Fruit fly (Drosophila melanogaster): Measurements from ENCODE around the gene CG31465.

Gene CG31465

dm6 chr3R:21849988-21850460 is 30.6 kb upstream of the CG31465 start (continued):
- TF ChIP-seq CG14014 (GFP tag; IDR thresholded peaks at IDR 0.05) (no peak), CG17612 (GFP tag; IDR thresholded peaks at IDR 0.05) (no peak), CG6272 (GFP tag; IDR thresholded peaks at IDR 0.05) (0 out of 2 replicates have a peak, but pooled peaks have one; percentile 12), CG7357 (GFP tag; IDR thresholded peaks at IDR 0.05) (0 out of 3 replicates have a peak, but pooled peaks have one; percentile 13), Aef1 (GFP tag; IDR thresholded peaks at IDR 0.05) (no peak), klu (GFP tag; IDR thresholded peaks at IDR 0.05) (no peak), zfh2 (GFP tag; optimal IDR thresholded peaks at IDR 0.05) (no peak), cad (GFP tag; optimal IDR thresholded peaks at IDR 0.05) (no peak), CG18619 (GFP tag; optimal IDR thresholded peaks at IDR 0.05) (peak; percentile 21), CG9932 (GFP tag; IDR thresholded peaks at IDR 0.05) (no peak), Fer3 (tag; optimal IDR thresholded peaks at IDR 0.05) (no peak), esg (GFP tag; conservative IDR thresholded peaks at IDR 0.05) (peak; percentile 27; the same call in 1 of the 2 replicates), Abd-B (GFP tag; optimal IDR thresholded peaks at IDR 0.05) (peak; percentile 48), CG8944 (GFP tag; optimal IDR thresholded peaks at IDR 0.05) (no peak), Kr (GFP tag; optimal IDR thresholded peaks at IDR 0.05) (no peak), Hsf (GFP tag; optimal IDR thresholded peaks at IDR 0.05) (peak; percentile 59), CG2678 (tag; optimal IDR thresholded peaks at IDR 0.05) (peak; percentile 45), lov (optimal IDR thresholded peaks at IDR 0.05) (no peak), lov (GFP tag; IDR thresholded peaks at IDR 0.05) (0 out of 3 replicates have a peak, but pooled peaks have one; percentile 65), pum (GFP tag; optimal IDR thresholded peaks at IDR 0.05) (peak; percentile 55), Hmr (GFP tag; optimal IDR thresholded peaks at IDR 0.05) (no peak), CG32532 (GFP tag; IDR thresholded peaks at IDR 0.05) (0 out of 2 replicates have a peak, but pooled peaks have one; percentile 6), NfI (GFP tag; optimal IDR thresholded peaks at IDR 0.05) (peak; percentile 8), CG32772 (GFP tag; IDR thresholded peaks at IDR 0.05) (peak; percentile 54), disco-r (GFP tag; optimal IDR thresholded peaks at IDR 0.05) (no peak), sisA (GFP tag; IDR thresholded peaks at IDR 0.05) (0 out of 2 replicates have a peak, but pooled peaks have one; percentile 26), CG7786 (GFP tag; optimal IDR thresholded peaks at IDR 0.05) (peak; percentile 23), CG5953 (GFP tag; IDR thresholded peaks at IDR 0.05) (no peak), Dad (GFP tag; optimal IDR thresholded peaks at IDR 0.05) (peak; percentile 22), CG10959 (GFP tag; IDR thresholded peaks at IDR 0.05) (0 out of 2 replicates have a peak, but pooled peaks have one; percentile 28), kni (GFP tag; optimal IDR thresholded peaks at IDR 0.05) (peak; percentile 30), Awh (GFP tag; IDR thresholded peaks at IDR 0.05) (peak; percentile 49; the same call in 1 of the 2 replicates), CG8089 (GFP tag; optimal IDR thresholded peaks at IDR 0.05) (peak; percentile 53), CG32767 (GFP tag; IDR thresholded peaks at IDR 0.05) (no peak; the same call in 1 of the 2 replicates), YL-1 (GFP tag; optimal IDR thresholded peaks at IDR 0.05) (peak; percentile 1), seq (GFP tag; IDR thresholded peaks at IDR 0.05) (no peak), CG11723 (GFP tag; optimal IDR thresholded peaks at IDR 0.05) (peak; percentile 3), CG18764 (GFP tag; optimal IDR thresholded peaks at IDR 0.05) (no peak), Atf-2 (GFP tag; optimal IDR thresholded peaks at IDR 0.05) (peak; percentile 0), her (GFP tag; optimal IDR thresholded peaks at IDR 0.05) (peak; percentile 2), CG30431 (GFP tag; optimal IDR thresholded peaks at IDR 0.05) (peak; percentile 47), pho (GFP tag; optimal IDR thresholded peaks at IDR 0.05) (no peak), CG9817 (tag; optimal IDR thresholded peaks at IDR 0.05) (no peak), Vsx1 (GFP tag; optimal IDR thresholded peaks at IDR 0.05) (no peak), h (optimal IDR thresholded peaks at IDR 0.05) (no peak), CG9609 (GFP tag; optimal IDR thresholded peaks at IDR 0.05) (peak; percentile 36), CG18599 (GFP tag; optimal IDR thresholded peaks at IDR 0.05) (peak; percentile 17), bab2 (GFP tag; optimal IDR thresholded peaks at IDR 0.05) (peak; percentile 29), peb (GFP tag; IDR thresholded peaks at IDR 0.05) (no peak), unc-4 (GFP tag; IDR thresholded peaks at IDR 0.05; ENCODE audit: partially characterized antibody) (no peak), Chrac-16 (GFP tag; optimal IDR thresholded peaks at IDR 0.05) (peak; percentile 33), CG11696 (GFP tag; IDR thresholded peaks at IDR 0.05) (no peak)
